Fruit fly (Drosophila melanogaster): ENCODE results near the gene RpL9.

DNA sequence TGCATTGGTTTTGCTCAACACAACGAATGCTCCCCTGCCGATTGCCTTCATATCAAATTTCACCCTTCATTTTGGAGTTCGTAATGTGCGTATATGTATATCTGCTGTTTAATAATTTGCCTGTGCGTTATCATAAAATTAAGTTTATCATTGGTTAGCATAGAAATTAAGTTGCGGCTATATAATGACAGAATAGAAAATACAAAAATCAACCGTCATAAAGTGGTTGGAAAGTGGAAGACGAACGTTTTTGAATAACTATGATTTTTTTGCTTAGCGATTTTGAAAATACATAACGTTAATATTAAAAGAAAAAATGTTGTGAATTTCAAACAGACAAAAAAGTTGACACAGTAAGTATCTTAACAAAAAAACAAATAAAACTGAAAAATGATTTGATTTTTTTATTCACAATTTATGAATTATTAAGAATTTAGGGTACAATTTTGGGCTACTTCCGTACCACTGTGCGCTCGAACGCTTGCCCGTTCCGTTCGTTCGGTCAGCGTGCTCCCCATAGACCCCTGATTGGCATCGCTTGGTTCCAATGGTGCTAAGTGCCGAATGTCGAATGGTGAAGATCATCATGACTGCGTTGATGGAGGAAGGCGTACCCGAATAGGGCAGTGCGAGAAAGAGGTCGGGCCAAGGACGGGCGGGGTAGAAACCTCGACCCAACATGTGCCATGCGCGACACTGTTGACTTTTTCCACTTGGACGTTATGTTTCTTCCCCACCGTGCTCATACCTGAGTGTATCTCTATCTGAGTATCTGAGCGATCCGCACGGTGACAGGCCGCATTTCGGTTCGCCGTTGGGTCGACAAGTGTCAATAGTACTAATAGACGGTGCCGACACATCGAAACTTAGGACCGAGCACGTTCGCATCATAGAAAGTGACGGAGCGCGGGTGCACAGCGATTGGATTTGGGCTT is 33.9 kb upstream of the RpL9 start:
- TF ChIP-seq CG8478 (optimal IDR thresholded peaks at IDR 0.05) (no peak), pan (optimal IDR thresholded peaks at IDR 0.05) (no peak), EcR (GFP tag; optimal IDR thresholded peaks at IDR 0.05) (no peak), usp (GFP tag; optimal IDR thresholded peaks at IDR 0.05) (no peak), Dll (optimal IDR thresholded peaks at IDR 0.05) (no peak), psq (optimal IDR thresholded peaks at IDR 0.05) (no peak)

All from whole organism.